Fruit fly (Drosophila melanogaster): ENCODE data around the gene CG15386.
A peak's percentile ranks its signal among the peaks of the same experiment; 100 is the strongest.

Gene CG15386

dm6 chr2L:2190684-2191083 lies 26.4 kb downstream of the CG15386 start:
- TF ChIP-seq Pif1B (GFP tag; optimal IDR thresholded peaks at IDR 0.05) (no peak), fd96Ca (GFP tag; IDR thresholded peaks at IDR 0.05) (no peak), CG10348 (GFP tag; IDR thresholded peaks at IDR 0.05) (no peak)

DNA sequence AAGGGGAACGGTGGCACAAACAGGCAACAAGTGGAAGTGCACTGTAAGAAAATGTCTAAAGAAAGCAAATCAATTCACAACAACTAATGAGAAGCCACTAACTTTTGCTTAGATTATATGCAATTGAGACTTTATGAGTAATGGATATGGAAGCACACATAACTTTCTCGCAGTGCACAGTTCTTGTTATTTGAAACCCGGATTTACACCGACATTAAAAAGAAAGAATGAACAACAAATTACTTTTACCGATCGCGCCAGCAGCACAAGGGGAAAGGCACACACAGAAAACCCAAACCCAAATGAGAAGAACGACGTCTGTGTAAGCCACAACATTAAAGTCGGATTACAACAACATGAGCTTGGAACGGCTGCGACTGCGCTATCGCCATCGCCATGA lies 27.9 kb downstream of the CG15386 start:
- peak; percentile 64 for TF ChIP-seq Pif1B (GFP tag; optimal IDR thresholded peaks at IDR 0.05)
- TF ChIP-seq CG17806 (tag; optimal IDR thresholded peaks at IDR 0.05): peak; percentile 56
- peak; percentile 58 for TF ChIP-seq Ets98B (GFP tag; IDR thresholded peaks at IDR 0.05)
- no peak for TF ChIP-seq CG32121 (GFP tag; IDR thresholded peaks at IDR 0.05)
- no peak for TF ChIP-seq gl (tag; optimal IDR thresholded peaks at IDR 0.05)
- TF ChIP-seq CG8159 (tag; optimal IDR thresholded peaks at IDR 0.05): peak; percentile 48
- TF ChIP-seq CG8301 (tag; optimal IDR thresholded peaks at IDR 0.05): peak; percentile 78
- 0 out of 2 replicates have a peak, but pooled peaks have one; percentile 20 for TF ChIP-seq CG10348 (GFP tag; IDR thresholded peaks at IDR 0.05)
- TF ChIP-seq CG34367 (tag; optimal IDR thresholded peaks at IDR 0.05): peak; percentile 28
- peak; percentile 62; the same call in 2 of the 3 replicates for TF ChIP-seq fd96Ca (GFP tag; IDR thresholded peaks at IDR 0.05)
- no peak for TF ChIP-seq CG13204 (GFP tag; optimal IDR thresholded peaks at IDR 0.05)
- TF ChIP-seq CG14655 (GFP tag; optimal IDR thresholded peaks at IDR 0.05): peak; percentile 77
- TF ChIP-seq CG12605 (GFP tag; IDR thresholded peaks at IDR 0.05): peak; percentile 59; the same call in 1 of the 2 replicates
- peak; percentile 71 for TF ChIP-seq Pif1A (GFP tag; optimal IDR thresholded peaks at IDR 0.05)
- TF ChIP-seq Snoo (tag; optimal IDR thresholded peaks at IDR 0.05): peak; percentile 82
- TF ChIP-seq CG4496 (GFP tag; IDR thresholded peaks at IDR 0.05): peak; percentile 81
- no peak for TF ChIP-seq EcR (GFP tag; optimal IDR thresholded peaks at IDR 0.05)
- TF ChIP-seq CG15710 (tag; optimal IDR thresholded peaks at IDR 0.05): peak; percentile 36
- TF ChIP-seq D1 (tag; optimal IDR thresholded peaks at IDR 0.05): no peak
- no peak for TF ChIP-seq rn (GFP tag; IDR thresholded peaks at IDR 0.05)
- peak; percentile 45 for TF ChIP-seq CG9948 (tag; optimal IDR thresholded peaks at IDR 0.05)

DNA sequence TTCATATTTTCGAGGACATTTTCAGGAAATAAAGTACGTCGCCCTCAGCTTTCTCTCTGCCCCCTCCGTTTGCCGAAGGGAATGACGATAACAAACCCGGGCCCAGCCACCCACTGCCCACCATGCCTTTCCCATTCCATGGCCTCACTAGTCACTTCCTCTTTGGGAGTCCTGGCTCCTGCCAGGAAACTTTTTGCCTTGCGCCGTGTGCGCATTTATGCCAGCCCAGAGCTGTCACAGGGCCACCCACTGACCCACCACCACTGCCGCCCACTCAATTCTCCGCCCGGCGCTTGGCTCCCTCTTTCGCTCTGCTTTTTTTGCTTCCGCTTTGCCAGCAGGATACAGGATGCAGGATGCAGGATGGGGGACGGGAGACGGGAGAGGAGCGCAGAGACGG lies 29.6 kb downstream of the CG15386 start:
- TF ChIP-seq CG34367 (tag; optimal IDR thresholded peaks at IDR 0.05): no peak
- no peak for TF ChIP-seq CG32121 (GFP tag; IDR thresholded peaks at IDR 0.05)
- TF ChIP-seq Ets98B (GFP tag; IDR thresholded peaks at IDR 0.05): no peak
- TF ChIP-seq Snoo (tag; optimal IDR thresholded peaks at IDR 0.05): no peak
- no peak for TF ChIP-seq CG8301 (tag; optimal IDR thresholded peaks at IDR 0.05)
- no peak for TF ChIP-seq Pif1B (GFP tag; optimal IDR thresholded peaks at IDR 0.05)
- TF ChIP-seq rn (GFP tag; IDR thresholded peaks at IDR 0.05): no peak
- no peak for TF ChIP-seq CG17806 (tag; optimal IDR thresholded peaks at IDR 0.05)

- TF ChIP-seq CG14655 (GFP tag; optimal IDR thresholded peaks at IDR 0.05): peak; percentile 70
- TF ChIP-seq Pif1B (GFP tag; optimal IDR thresholded peaks at IDR 0.05): peak; percentile 1
- TF ChIP-seq CG34367 (tag; optimal IDR thresholded peaks at IDR 0.05): no peak
- TF ChIP-seq CG17806 (tag; optimal IDR thresholded peaks at IDR 0.05): no peak
- peak; percentile 84 for TF ChIP-seq CG8301 (tag; optimal IDR thresholded peaks at IDR 0.05)
- peak; percentile 23 for TF ChIP-seq Snoo (tag; optimal IDR thresholded peaks at IDR 0.05)
- TF ChIP-seq Ets98B (GFP tag; IDR thresholded peaks at IDR 0.05): peak; percentile 11; the same call in 1 of the 2 replicates
Measured at dm6 chr2L:2185373-2185772, 31.7 kb downstream of the CG15386 start.

- peak; percentile 62 for TF ChIP-seq Pif1B (GFP tag; optimal IDR thresholded peaks at IDR 0.05)
- peak; percentile 55 for TF ChIP-seq Pif1A (GFP tag; optimal IDR thresholded peaks at IDR 0.05)
- TF ChIP-seq CG12605 (GFP tag; IDR thresholded peaks at IDR 0.05): peak; percentile 11; the same call in 1 of the 2 replicates
- peak; percentile 54 for TF ChIP-seq CG14655 (GFP tag; optimal IDR thresholded peaks at IDR 0.05)
- TF ChIP-seq CG4496 (GFP tag; IDR thresholded peaks at IDR 0.05): peak; percentile 56; the same call in 1 of the 3 replicates
- TF ChIP-seq CG8301 (tag; optimal IDR thresholded peaks at IDR 0.05): peak; percentile 75
- peak; percentile 21 for TF ChIP-seq CG9948 (tag; optimal IDR thresholded peaks at IDR 0.05)
- TF ChIP-seq CG8159 (tag; optimal IDR thresholded peaks at IDR 0.05): peak; percentile 48
- TF ChIP-seq Snoo (tag; optimal IDR thresholded peaks at IDR 0.05): peak; percentile 22
- peak; percentile 1 for TF ChIP-seq CG34367 (tag; optimal IDR thresholded peaks at IDR 0.05)
- no peak for TF ChIP-seq gl (tag; optimal IDR thresholded peaks at IDR 0.05)
- peak; percentile 29 for TF ChIP-seq CG17806 (tag; optimal IDR thresholded peaks at IDR 0.05)
- TF ChIP-seq rn (GFP tag; IDR thresholded peaks at IDR 0.05): peak; percentile 47
- no peak for TF ChIP-seq fd96Ca (GFP tag; IDR thresholded peaks at IDR 0.05)
- TF ChIP-seq CG13204 (GFP tag; optimal IDR thresholded peaks at IDR 0.05): no peak
- TF ChIP-seq CG32121 (GFP tag; IDR thresholded peaks at IDR 0.05): peak; percentile 25; the same call in 1 of the 2 replicates
- peak; percentile 37; the same call in 1 of the 2 replicates for TF ChIP-seq Ets98B (GFP tag; IDR thresholded peaks at IDR 0.05)
- no peak for TF ChIP-seq CG10348 (GFP tag; IDR thresholded peaks at IDR 0.05)
Measured at dm6 chr2L:2184659-2185058, 32.4 kb downstream of the CG15386 start.

dm6 chr2L:2184129-2184528 lies 32.9 kb downstream of the CG15386 start:
- TF ChIP-seq CG8301 (tag; optimal IDR thresholded peaks at IDR 0.05): peak; percentile 21
- TF ChIP-seq CG32121 (GFP tag; IDR thresholded peaks at IDR 0.05): 0 out of 2 replicates have a peak, but pooled peaks have one; percentile 25
- TF ChIP-seq CG4496 (GFP tag; IDR thresholded peaks at IDR 0.05): peak; percentile 67; the same call in 2 of the 3 replicates
- peak; percentile 31; the same call in 1 of the 3 replicates for TF ChIP-seq fd96Ca (GFP tag; IDR thresholded peaks at IDR 0.05)
- no peak for TF ChIP-seq D1 (tag; optimal IDR thresholded peaks at IDR 0.05)
- TF ChIP-seq Ets98B (GFP tag; IDR thresholded peaks at IDR 0.05): peak; percentile 72
- no peak for TF ChIP-seq CG13204 (GFP tag; optimal IDR thresholded peaks at IDR 0.05)
- TF ChIP-seq CG12605 (GFP tag; IDR thresholded peaks at IDR 0.05): peak; percentile 28; the same call in 1 of the 2 replicates
